Fruit fly (Drosophila melanogaster) whole organism: ENCODE data around the gene CG9590.

Experiments used
- CG8478 ChIP-seq: fragments of >200 bp; optimal IDR thresholded peaks from 2 replicates; lab custom pipeline; 2018; ENCODE audit warnings: inconsistent platforms
- Dll ChIP-seq: fragments of >200 bp; optimal IDR thresholded peaks from 2 replicates; lab custom pipeline; 2017
- EcR ChIP-seq, 2 experiments: fragments of >200 bp; optimal IDR thresholded peaks; 2 replicates each; lab custom pipeline; 2017; ENCODE audit warnings: missing biosample characterization in 2 of 2, missing genetic modification characterization in 2 of 2, missing genetic modification reagents in 2 of 2
- pan ChIP-seq: fragments of >200 bp; optimal IDR thresholded peaks from 2 replicates; lab custom pipeline; 2017
- usp ChIP-seq: fragments of >200 bp; optimal IDR thresholded peaks from 2 replicates; lab custom pipeline; 2017; ENCODE audit warnings: missing biosample characterization, missing genetic modification characterization, mixed read lengths

DNA sequence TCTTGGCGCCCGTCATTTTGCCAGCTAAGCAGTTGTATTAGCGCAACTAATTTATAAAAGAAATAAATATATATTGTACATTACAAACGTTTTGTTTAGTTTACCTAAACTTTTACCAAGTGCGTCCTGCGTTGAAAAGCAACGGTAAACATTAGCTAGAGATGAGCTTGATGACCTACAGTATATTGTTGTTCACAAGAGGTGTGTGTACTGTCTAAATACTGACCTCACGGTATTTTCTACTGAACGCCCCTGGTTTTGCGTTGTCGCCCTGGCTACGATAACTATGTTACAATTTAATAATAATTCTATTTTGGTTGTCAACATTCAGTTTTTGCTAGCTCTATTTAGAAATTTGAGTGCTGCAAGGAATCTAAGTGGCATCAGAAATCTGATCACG, 5.9 kb downstream of the CG9590 start, which contains the start of gene Acyp2:
- TF ChIP-seq EcR (GFP tag; optimal IDR thresholded peaks at IDR 0.05; lab: Kevin White, UChicago) (no peak), CG8478 (lab: Kevin White, UChicago) (no peak), Dll (no peak), usp (no peak), pan (lab: Kevin White, UChicago) (no peak)
